Fruit fly (Drosophila melanogaster): ENCODE results near the gene RnrL.

The RnrL gene

dm6 chr2L:10356508-10356907 is 28.8 kb upstream of the RnrL start, which contains the start of the genes CtsL4 and ClpP (continued):
- TF ChIP-seq CG1602 (GFP tag; optimal IDR thresholded peaks at IDR 0.05) (peak; percentile 46), Deaf1 (tag; optimal IDR thresholded peaks at IDR 0.05) (no peak), Hand (GFP tag; optimal IDR thresholded peaks at IDR 0.05) (no peak), gfzf (GFP tag; optimal IDR thresholded peaks at IDR 0.05) (peak; percentile 35), CG42726 (GFP tag; IDR thresholded peaks at IDR 0.05; ENCODE audit: partially characterized antibody) (no peak), grn (GFP tag; optimal IDR thresholded peaks at IDR 0.05) (no peak), hbn (GFP tag; IDR thresholded peaks at IDR 0.05; ENCODE audit: partially characterized antibody) (no peak), CG11723 (GFP tag; optimal IDR thresholded peaks at IDR 0.05) (peak; percentile 99), zfh1 (GFP tag; IDR thresholded peaks at IDR 0.05) (peak; percentile 25; the same call in 1 of the 3 replicates), peb (GFP tag; IDR thresholded peaks at IDR 0.05) (no peak), tio (GFP tag; optimal IDR thresholded peaks at IDR 0.05) (no peak), CG1603 (tag; optimal IDR thresholded peaks at IDR 0.05) (peak; percentile 100), dmrt11E (tag; optimal IDR thresholded peaks at IDR 0.05) (peak; percentile 48), tup (GFP tag; optimal IDR thresholded peaks at IDR 0.05) (no peak), p53 (GFP tag; optimal IDR thresholded peaks at IDR 0.05) (no peak), pho (GFP tag; optimal IDR thresholded peaks at IDR 0.05) (peak; percentile 23), Poxn (GFP tag; IDR thresholded peaks at IDR 0.05) (no peak), Dp (GFP tag; optimal IDR thresholded peaks at IDR 0.05) (peak; percentile 5), CG8765 (GFP tag; IDR thresholded peaks at IDR 0.05) (no peak), mam (GFP tag; optimal IDR thresholded peaks at IDR 0.05) (peak; percentile 47), Ravus (GFP tag; IDR thresholded peaks at IDR 0.05) (no peak), ase (GFP tag; IDR thresholded peaks at IDR 0.05) (peak; percentile 26; the same call in 1 of the 3 replicates), Taf1 (GFP tag; IDR thresholded peaks at IDR 0.05) (no peak), Trl (optimal IDR thresholded peaks at IDR 0.05) (no peak), Trl (GFP tag; optimal IDR thresholded peaks at IDR 0.05) (peak; percentile 8), crol (GFP tag; IDR thresholded peaks at IDR 0.05) (no peak), CG3726 (GFP tag; IDR thresholded peaks at IDR 0.05) (no peak), ftz-f1 (GFP tag; optimal IDR thresholded peaks at IDR 0.05) (no peak), Neu2 (GFP tag; optimal IDR thresholded peaks at IDR 0.05; ENCODE audit: borderline replicate concordance) (no peak), al (GFP tag; IDR thresholded peaks at IDR 0.05) (no peak), bigmax (GFP tag; optimal IDR thresholded peaks at IDR 0.05) (peak; percentile 12), toy (GFP tag; IDR thresholded peaks at IDR 0.05) (no peak), CG11504 (tag; optimal IDR thresholded peaks at IDR 0.05) (no peak), Scr (GFP tag; IDR thresholded peaks at IDR 0.05; ENCODE audit: partially characterized antibody) (0 out of 2 replicates have a peak, but pooled peaks have one; percentile 23), caup (GFP tag; optimal IDR thresholded peaks at IDR 0.05; ENCODE audit: severe bottlenecking) (no peak), pita (GFP tag; optimal IDR thresholded peaks at IDR 0.05) (no peak), pros (GFP tag; optimal IDR thresholded peaks at IDR 0.05) (peak; percentile 86), gsb-n (tag; optimal IDR thresholded peaks at IDR 0.05) (no peak), CG11085 (GFP tag; IDR thresholded peaks at IDR 0.05) (no peak), stc (GFP tag; IDR thresholded peaks at IDR 0.05) (0 out of 2 replicates have a peak, but pooled peaks have one; percentile 23), CG13123 (GFP tag; optimal IDR thresholded peaks at IDR 0.05) (no peak), Eip74EF (GFP tag; optimal IDR thresholded peaks at IDR 0.05) (no peak), CG2129 (GFP tag; IDR thresholded peaks at IDR 0.05; ENCODE audit: partially characterized antibody) (no peak), CG14667 (GFP tag; IDR thresholded peaks at IDR 0.05) (peak; percentile 85), CG1233 (GFP tag; optimal IDR thresholded peaks at IDR 0.05) (no peak), Camta (GFP tag; optimal IDR thresholded peaks at IDR 0.05) (peak; percentile 4), ac (GFP tag; optimal IDR thresholded peaks at IDR 0.05) (no peak), eve (GFP tag; optimal IDR thresholded peaks at IDR 0.05) (no peak), nom (GFP tag; optimal IDR thresholded peaks at IDR 0.05) (no peak), ken (GFP tag; IDR thresholded peaks at IDR 0.05) (no peak), CkIIα-i1 (GFP tag; IDR thresholded peaks at IDR 0.05) (no peak)

All from whole organism, embryonic.